Worm (Caenorhabditis elegans) whole organism, L3 larva: ENCODE measurements around the gene C06B3.1.

Experiments
- ama-1 ChIP-seq: fragments of 150-350 bp; optimal IDR thresholded peaks from 2 replicates; lab custom pipeline; 2018
- egl-5 ChIP-seq: fragments of 150-350 bp; optimal IDR thresholded peaks from 2 replicates; lab custom pipeline; 2017; ENCODE audit warnings: missing biosample characterization, missing genetic modification reagents, missing genetic modification characterization, inconsistent platforms
- mdl-1 ChIP-seq: fragments of 150-350 bp; optimal IDR thresholded peaks from 2 replicates; lab custom pipeline; 2014; ENCODE audit warnings: missing biosample characterization, missing genetic modification characterization
- nfya-1 ChIP-seq: sonication (generic microtip); optimal IDR thresholded peaks from 2 replicates; lab custom pipeline; 2017; ENCODE audit warnings: missing genetic modification characterization, mild to moderate bottlenecking, missing compliant biosample characterization, antibody characterized with exemption, moderate library complexity; ENCODE audit not compliant: insufficient read depth
- nhr-28 ChIP-seq: fragments of 150-350 bp; optimal IDR thresholded peaks from 2 replicates; lab custom pipeline; 2014; ENCODE audit warnings: missing biosample characterization, missing genetic modification characterization
- nhr-77 ChIP-seq: fragments of 150-350 bp; optimal IDR thresholded peaks from 2 replicates; lab custom pipeline; 2014; ENCODE audit warnings: missing biosample characterization, missing genetic modification characterization
- skn-1 ChIP-seq: fragments of 150-350 bp; optimal IDR thresholded peaks from 2 replicates; lab custom pipeline; 2014; ENCODE audit warnings: missing biosample characterization, missing genetic modification characterization
- unc-62 ChIP-seq: fragments of 150-350 bp; sonication (generic microtip); optimal IDR thresholded peaks from 4 replicates; lab custom pipeline; 2014; ENCODE audit warnings: missing biosample characterization, missing genetic modification reagents, missing genetic modification characterization

- no peak for TF ChIP-seq unc-62 (GFP tag; lab: Kevin White, UChicago)
- no peak for TF ChIP-seq egl-5 (tag; lab: Kevin White, UChicago)
- TF ChIP-seq nfya-1 (tag; lab: Kevin White, UChicago) = no peak
- no peak for TF ChIP-seq ama-1 (lab: Kevin White, UChicago)
- TF ChIP-seq mdl-1 (tag; lab: Kevin White, UChicago) = no peak
- TF ChIP-seq skn-1 (tag; lab: Kevin White, UChicago) = no peak
- no peak for TF ChIP-seq nhr-28
- TF ChIP-seq nhr-77 = no peak
These were observed 47.2 kb downstream of the C06B3.1 start, which contains the start of gene R10D12.7 for ce11 chrV:13949752-13950151.
